Fruit fly (Drosophila melanogaster): ENCODE measurements around the gene SdhBL.
A peak's percentile ranks its signal among the peaks of the same experiment; 100 is the strongest.

SdhBL gene

DNA sequence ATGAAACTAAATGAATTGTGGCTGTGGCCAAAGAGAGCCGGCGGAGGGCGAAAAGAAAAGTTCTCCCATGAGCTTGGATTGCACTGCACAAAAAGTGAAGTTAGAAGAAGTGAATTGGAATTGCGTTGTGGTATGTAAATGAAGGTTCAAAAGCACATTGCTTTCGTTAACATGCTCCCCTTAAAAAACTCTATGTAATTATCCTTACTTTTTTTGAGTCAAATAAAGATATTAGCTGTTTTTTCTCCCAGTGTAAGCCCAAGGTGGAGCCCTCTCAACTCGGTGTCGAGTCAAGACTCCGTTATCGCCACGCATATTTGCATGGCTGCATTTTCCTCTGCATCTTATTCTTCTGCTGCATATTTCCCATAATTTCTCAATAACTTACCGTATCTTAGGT, 29.3 kb downstream of the SdhBL start (continued):
- TF ChIP-seq maf-S (GFP tag; optimal IDR thresholded peaks at IDR 0.05) (no peak), CG32767 (GFP tag; IDR thresholded peaks at IDR 0.05) (peak; percentile 44; the same call in 1 of the 2 replicates), Ets65A (GFP tag) (peak; percentile 90), kay (GFP tag; optimal IDR thresholded peaks at IDR 0.05) (no peak), Lim3 (GFP tag; IDR thresholded peaks at IDR 0.05) (no peak), CG9932 (GFP tag; IDR thresholded peaks at IDR 0.05) (no peak), CG4360 (GFP tag; IDR thresholded peaks at IDR 0.05) (0 out of 2 replicates have a peak, but pooled peaks have one; percentile 30), ci (GFP tag; IDR thresholded peaks at IDR 0.05) (peak; percentile 86), CG5245 (GFP tag; optimal IDR thresholded peaks at IDR 0.05) (peak; percentile 56), CG18619 (GFP tag; optimal IDR thresholded peaks at IDR 0.05) (peak; percentile 14), HLH4C (GFP tag; IDR thresholded peaks at IDR 0.05; ENCODE audit: partially characterized antibody) (no peak), Sin3A (optimal IDR thresholded peaks at IDR 0.05) (no peak), CG9817 (tag; optimal IDR thresholded peaks at IDR 0.05) (no peak), Pdp1 (GFP tag; optimal IDR thresholded peaks at IDR 0.05) (peak; percentile 11 to 41), eve (GFP tag; optimal IDR thresholded peaks at IDR 0.05) (peak in 1 of 2 experiments; percentile 62), sens-2 (GFP tag; IDR thresholded peaks at IDR 0.05) (peak; percentile 77; the same call in 1 of the 2 replicates), dmrt11E (tag; optimal IDR thresholded peaks at IDR 0.05) (peak; percentile 68), chm (GFP tag; IDR thresholded peaks at IDR 0.05) (peak; percentile 59), ham (GFP tag; IDR thresholded peaks at IDR 0.05) (no peak), luna (GFP tag; optimal IDR thresholded peaks at IDR 0.05) (no peak), CG2129 (GFP tag; IDR thresholded peaks at IDR 0.05; ENCODE audit: partially characterized antibody) (no peak), eyg (GFP tag; optimal IDR thresholded peaks at IDR 0.05) (no peak), CG18011 (GFP tag; optimal IDR thresholded peaks at IDR 0.05) (no peak), GATAe (GFP tag; conservative IDR thresholded peaks at IDR 0.05) (no peak), CG10209 (GFP tag; optimal IDR thresholded peaks at IDR 0.05) (peak; percentile 47), CG10979 (tag; optimal IDR thresholded peaks at IDR 0.05) (peak; percentile 77), amos (GFP tag; IDR thresholded peaks at IDR 0.05; ENCODE audit: partially characterized antibody) (no peak), al (GFP tag; IDR thresholded peaks at IDR 0.05) (peak; percentile 38), E2f1 (GFP tag; IDR thresholded peaks at IDR 0.05) (peak; percentile 67), tll (GFP tag; optimal IDR thresholded peaks at IDR 0.05) (no peak), Hey (tag; optimal IDR thresholded peaks at IDR 0.05) (no peak), kni (GFP tag; optimal IDR thresholded peaks at IDR 0.05) (no peak), Meics (GFP tag; optimal IDR thresholded peaks at IDR 0.05) (no peak), CG17385 (GFP tag; optimal IDR thresholded peaks at IDR 0.05) (peak; percentile 31), zf30C (GFP tag; optimal IDR thresholded peaks at IDR 0.05) (no peak), CG2712 (tag; optimal IDR thresholded peaks at IDR 0.05) (peak; percentile 73), ERR (GFP tag; optimal IDR thresholded peaks at IDR 0.05) (no peak), nerfin-2 (GFP tag; IDR thresholded peaks at IDR 0.05; ENCODE audit: partially characterized antibody) (no peak), CG12236 (GFP tag; optimal IDR thresholded peaks at IDR 0.05) (no peak), bsh (GFP tag; optimal IDR thresholded peaks at IDR 0.05) (peak; percentile 55 to 80), Dip3 (GFP tag; optimal IDR thresholded peaks at IDR 0.05) (no peak), CG18764 (GFP tag; optimal IDR thresholded peaks at IDR 0.05) (no peak), Hr78 (GFP tag; optimal IDR thresholded peaks at IDR 0.05) (no peak), Six4 (GFP tag; optimal IDR thresholded peaks at IDR 0.05) (peak; percentile 43), CG9727 (GFP tag; optimal IDR thresholded peaks at IDR 0.05) (no peak), az2 (GFP tag; optimal IDR thresholded peaks at IDR 0.05) (peak; percentile 56), Dbx (GFP tag; IDR thresholded peaks at IDR 0.05) (no peak), CG8765 (GFP tag; IDR thresholded peaks at IDR 0.05) (no peak), CG7963 (GFP tag; IDR thresholded peaks at IDR 0.05; ENCODE audit: partially characterized antibody) (no peak), H15 (GFP tag; IDR thresholded peaks at IDR 0.05) (peak; percentile 41; the same call in 1 of the 3 replicates), CG11696 (GFP tag; IDR thresholded peaks at IDR 0.05) (no peak)

Measured in whole organism, embryonic.